Worm (Caenorhabditis elegans) whole organism, L1 larva: ENCODE results near the gene sra-28.

Experiments used
- F16B12.6 ChIP-seq: fragments of 150-350 bp; optimal IDR thresholded peaks from 2 replicates; lab custom pipeline; 2014; ENCODE audit warnings: missing biosample characterization, missing genetic modification characterization
- ces-1 ChIP-seq: fragments of 150-350 bp; optimal IDR thresholded peaks from 2 replicates; lab custom pipeline; 2014; ENCODE audit warnings: missing biosample characterization, missing genetic modification reagents, missing genetic modification characterization
- nhr-84 ChIP-seq: sonication (generic microtip); optimal IDR thresholded peaks from 2 replicates; lab custom pipeline; 2017; ENCODE audit warnings: missing biosample characterization, missing genetic modification characterization

ce11 chrII:6621886-6622285 is 48.3 kb upstream of the sra-28 start, which contains the start of gene F54H5.3:
- TF ChIP-seq ces-1 (no peak), nhr-84 (tag; lab: Kevin White, UChicago) (no peak), F16B12.6 (no peak)
